Worm (Caenorhabditis elegans) whole organism, midembryonic: ENCODE measurements around the gene ani-2.

Experiments
- T22C8.4 ChIP-seq: fragments of 200-800 bp; sonication (Bioruptor generic); IDR thresholded peaks from 2 replicates; pipeline ENCODE4 v1.3.6; 2022; ENCODE audit warnings: missing genetic modification characterization, missing compliant biosample characterization
- cog-1 ChIP-seq: sonication (generic microtip); optimal IDR thresholded peaks from 2 replicates; lab custom pipeline; 2016; ENCODE audit warnings: missing genetic modification characterization, missing compliant biosample characterization
- flt-1 ChIP-seq: fragments of 200-800 bp; sonication (Bioruptor generic); IDR thresholded peaks from 2 replicates; pipeline ENCODE4 v1.3.6; 2022; ENCODE audit warnings: missing genetic modification characterization, missing compliant biosample characterization
- klf-2 ChIP-seq: fragments of 200-800 bp; sonication (Bioruptor generic); conservative IDR thresholded peaks from 2 replicates; pipeline ENCODE4 v1.3.6; 2022; ENCODE audit warnings: missing genetic modification reagents, missing genetic modification characterization, missing compliant biosample characterization
- med-1 ChIP-seq: sonication (generic microtip); optimal IDR thresholded peaks from 2 replicates; lab custom pipeline; 2017; ENCODE audit warnings: missing genetic modification characterization, mild to moderate bottlenecking, missing compliant biosample characterization, antibody characterized with exemption, missing genetic modification reagents; ENCODE audit not compliant: insufficient read depth
- ref-1 ChIP-seq: fragments of 200-800 bp; sonication (Bioruptor generic); conservative IDR thresholded peaks from 2 replicates; pipeline ENCODE4 v1.3.6; 2022; ENCODE audit warnings: missing genetic modification reagents, missing genetic modification characterization, missing compliant biosample characterization
- tab-1 ChIP-seq: fragments of 200-800 bp; sonication (Bioruptor generic); IDR thresholded peaks from 2 replicates; pipeline ENCODE4 v1.3.6; 2022; ENCODE audit warnings: missing genetic modification characterization, missing compliant biosample characterization
- ztf-23 ChIP-seq: fragments of 200-800 bp; sonication (Bioruptor generic); IDR thresholded peaks from 2 replicates; pipeline ENCODE4 v1.3.6; 2022; ENCODE audit warnings: missing genetic modification reagents, missing genetic modification characterization, missing compliant biosample characterization
- ztf-29 ChIP-seq: fragments of 200-800 bp; sonication (Bioruptor generic); IDR thresholded peaks from 2 replicates; pipeline ENCODE4 v1.3.6; 2022; ENCODE audit warnings: missing genetic modification reagents, missing genetic modification characterization, missing compliant biosample characterization

The ani-2 gene

ce11 chrII:6349968-6350367, 15.2 kb downstream of the ani-2 start:
- TF ChIP-seq ref-1 (no peak), ztf-29 (no peak), T22C8.4 (no peak), med-1 (GFP tag; lab: Kevin White, UChicago) (no peak), klf-2 (GFP tag; lab: Robert Waterston, UW) (no peak), cog-1 (tag; lab: Kevin White, UChicago) (no peak), tab-1 (no peak), ztf-23 (GFP tag; lab: Robert Waterston, UW) (no peak), flt-1 (GFP tag; lab: Robert Waterston, UW) (no peak)

- TF ChIP-seq ref-1 (no peak), tab-1 (0 out of 2 replicates have a peak, but pooled peaks have one; percentile 11), flt-1 (GFP tag; lab: Robert Waterston, UW) (0 out of 2 replicates have a peak, but pooled peaks have one; percentile 51), cog-1 (tag; lab: Kevin White, UChicago) (peak; percentile 68)
Observed at ce11 chrII:6348360-6348759, 16.8 kb downstream of the ani-2 start.

ce11 chrII:6347341-6348118, 17.6 kb downstream of the ani-2 start, which contains the start of gene lgg-1:
TSS of gene lgg-1 (minus strand) at chrII:6347719.
- TF ChIP-seq ref-1 (no peak), tab-1 (0 out of 2 replicates have a peak, but pooled peaks have one; percentile 13), med-1 (GFP tag; lab: Kevin White, UChicago) (no peak), flt-1 (GFP tag; lab: Robert Waterston, UW) (0 out of 2 replicates have a peak, but pooled peaks have one; percentile 11), T22C8.4 (peak; percentile 84)

- TF ChIP-seq klf-2 (GFP tag; lab: Robert Waterston, UW) (no peak), flt-1 (GFP tag; lab: Robert Waterston, UW) (no peak), T22C8.4 (no peak), ztf-23 (GFP tag; lab: Robert Waterston, UW) (no peak), tab-1 (no peak), ztf-29 (no peak), ref-1 (no peak), med-1 (GFP tag; lab: Kevin White, UChicago) (no peak), cog-1 (tag; lab: Kevin White, UChicago) (no peak)
Observed at ce11 chrII:6346551-6347079, 18.6 kb downstream of the ani-2 start.

- TF ChIP-seq ztf-29 (no peak), med-1 (GFP tag; lab: Kevin White, UChicago) (no peak), ztf-23 (GFP tag; lab: Robert Waterston, UW) (0 out of 2 replicates have a peak, but pooled peaks have one; percentile 21)
Observed at ce11 chrII:6345195-6346158, 19.7 kb downstream of the ani-2 start, which contains the start of gene C32D5.8. TSS of gene C32D5.8 (minus strand) at chrII:6345964.

- TF ChIP-seq T22C8.4, result no peak
- no peak for TF ChIP-seq ref-1
Observed at ce11 chrII:6344513-6344912, 20.7 kb downstream of the ani-2 start.

- TF ChIP-seq klf-2 (GFP tag; lab: Robert Waterston, UW) (no peak), tab-1 (no peak), med-1 (GFP tag; lab: Kevin White, UChicago) (no peak), flt-1 (GFP tag; lab: Robert Waterston, UW) (no peak), ztf-23 (GFP tag; lab: Robert Waterston, UW) (no peak), T22C8.4 (no peak)
Observed at ce11 chrII:6343893-6344292, 21.3 kb downstream of the ani-2 start, which contains the start of gene txt-18. TSS of gene txt-18 (plus strand) at chrII:6344072.

ce11 chrII:6342455-6342854, 22.7 kb downstream of the ani-2 start:
- TF ChIP-seq ztf-29, result no peak
- TF ChIP-seq med-1 (GFP tag; lab: Kevin White, UChicago), result no peak
- TF ChIP-seq T22C8.4, result no peak
- TF ChIP-seq ref-1, result no peak
- no peak for TF ChIP-seq flt-1 (GFP tag; lab: Robert Waterston, UW)
- TF ChIP-seq klf-2 (GFP tag; lab: Robert Waterston, UW), result no peak
- TF ChIP-seq cog-1 (tag; lab: Kevin White, UChicago), result no peak
- TF ChIP-seq tab-1, result no peak
- TF ChIP-seq ztf-23 (GFP tag; lab: Robert Waterston, UW), result no peak

- no peak for TF ChIP-seq ztf-29
- no peak for TF ChIP-seq ref-1
- TF ChIP-seq cog-1 (tag; lab: Kevin White, UChicago), result no peak
- no peak for TF ChIP-seq med-1 (GFP tag; lab: Kevin White, UChicago)
- TF ChIP-seq tab-1, result no peak
- TF ChIP-seq klf-2 (GFP tag; lab: Robert Waterston, UW), result no peak
- TF ChIP-seq ztf-23 (GFP tag; lab: Robert Waterston, UW), result no peak
- no peak for TF ChIP-seq flt-1 (GFP tag; lab: Robert Waterston, UW)
- no peak for TF ChIP-seq T22C8.4
Observed at ce11 chrII:6341076-6341475, 24.1 kb downstream of the ani-2 start.
